Worm (Caenorhabditis elegans): ENCODE data around the gene R07B7.2.

Gene R07B7.2

DNA sequence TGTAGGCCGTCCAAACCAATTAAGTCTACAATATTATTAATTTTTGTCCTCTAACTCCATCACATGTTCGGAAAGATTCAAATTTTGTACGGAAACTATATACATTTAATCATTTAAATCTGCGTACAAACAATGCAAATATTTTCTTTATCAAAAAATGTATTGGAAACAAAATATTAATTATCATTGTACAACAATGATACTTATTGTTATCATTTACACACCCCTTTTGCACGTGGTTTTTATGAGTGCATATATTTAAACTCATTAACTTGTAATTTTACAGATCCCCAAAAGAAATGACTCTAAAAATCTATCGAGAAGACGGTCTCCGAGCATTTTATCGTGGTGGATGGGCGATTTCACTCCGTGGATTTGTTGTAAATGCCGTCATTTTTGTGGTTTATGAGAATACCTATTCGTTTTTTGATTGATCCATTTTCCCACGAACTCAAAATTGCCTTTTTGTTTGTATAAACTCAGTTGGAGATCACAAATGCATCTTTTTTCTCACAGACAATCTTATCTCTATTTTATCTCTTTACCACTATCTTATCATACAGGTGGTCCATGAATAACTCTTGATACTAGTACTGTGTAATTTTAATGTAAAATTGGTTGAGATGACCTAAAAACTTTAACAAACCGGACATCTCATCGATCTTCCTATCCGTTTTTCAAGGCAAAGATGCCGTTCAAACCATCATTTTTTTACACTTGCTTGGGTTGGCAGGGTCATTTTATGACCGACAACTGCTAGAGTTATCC lies 26.5 kb upstream of the R07B7.2 start:
- TF ChIP-seq D2030.7 (GFP tag; IDR thresholded peaks at IDR 0.05) (no peak), egl-44 (GFP tag; IDR thresholded peaks at IDR 0.05) (no peak), ztf-6 (GFP tag; IDR thresholded peaks at IDR 0.05) (no peak), C06A6.2 (GFP tag; conservative IDR thresholded peaks at IDR 0.05) (no peak), pbrm-1 (GFP tag; IDR thresholded peaks at IDR 0.05) (no peak), ekl-4 (GFP tag; IDR thresholded peaks at IDR 0.05) (no peak), lin-54 (GFP tag; optimal IDR thresholded peaks at IDR 0.05) (no peak), ets-4 (GFP tag; optimal IDR thresholded peaks at IDR 0.05) (no peak), Y53G8AR.9 (GFP tag; conservative IDR thresholded peaks at IDR 0.05) (no peak), lsy-27 (tag; optimal IDR thresholded peaks at IDR 0.05; ENCODE audit: borderline replicate concordance, insufficient read depth) (no peak), aptf-3 (GFP tag; IDR thresholded peaks at IDR 0.05) (no peak), hmg-1.2 (GFP tag; IDR thresholded peaks at IDR 0.05) (no peak), repo-1 (tag; optimal IDR thresholded peaks at IDR 0.05) (no peak), madf-10 (tag; optimal IDR thresholded peaks at IDR 0.05) (no peak), ceh-79 (tag; optimal IDR thresholded peaks at IDR 0.05) (no peak), xnd-1 (tag; optimal IDR thresholded peaks at IDR 0.05) (no peak)

DNA sequence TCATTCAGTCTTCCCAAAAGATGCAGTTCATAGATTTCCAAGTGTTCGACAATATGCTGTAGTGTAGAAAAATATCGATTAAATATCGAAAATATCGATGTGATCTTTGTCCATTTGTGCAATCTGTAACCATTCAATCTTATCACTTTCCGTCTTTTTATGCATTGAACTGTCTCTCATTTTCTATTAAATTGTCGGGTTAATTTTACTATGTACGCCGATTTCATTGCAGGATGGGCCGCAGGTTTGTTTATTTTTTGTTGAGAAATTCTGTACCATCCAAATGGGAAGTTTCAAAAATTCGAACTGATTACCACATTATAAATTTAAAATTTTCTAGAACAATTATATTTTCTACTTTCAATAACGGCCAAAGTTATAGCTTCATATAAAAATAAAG lies 24.7 kb upstream of the R07B7.2 start, which contains the start of gene R07B7.8:
Gene R07B7.8, minus strand, starts transcription at position 101 of the 400 bp plus-strand sequence.
- no peak for TF ChIP-seq nhr-179 (tag; optimal IDR thresholded peaks at IDR 0.05)
- TF ChIP-seq lin-35 (GFP tag; optimal IDR thresholded peaks at IDR 0.05), result no peak
- TF ChIP-seq chd-7 (tag; optimal IDR thresholded peaks at IDR 0.05), result no peak
- TF ChIP-seq F22D6.2 (tag; optimal IDR thresholded peaks at IDR 0.05), result no peak
- TF ChIP-seq rcor-1 (GFP tag; IDR thresholded peaks at IDR 0.05), result no peak
- no peak for TF ChIP-seq ceh-91 (GFP tag; IDR thresholded peaks at IDR 0.05)
- TF ChIP-seq athp-1 (tag; optimal IDR thresholded peaks at IDR 0.05), result no peak
- no peak for TF ChIP-seq F57A8.1 (GFP tag; optimal IDR thresholded peaks at IDR 0.05)
- no peak for TF ChIP-seq aptf-3 (GFP tag; IDR thresholded peaks at IDR 0.05)
- no peak for TF ChIP-seq lsy-27 (tag; optimal IDR thresholded peaks at IDR 0.05; ENCODE audit: borderline replicate concordance, insufficient read depth)
- no peak for TF ChIP-seq hmg-20 (GFP tag; IDR thresholded peaks at IDR 0.05)
- no peak for TF ChIP-seq B0035.1 (tag; optimal IDR thresholded peaks at IDR 0.05)
- TF ChIP-seq cebp-2 (GFP tag; IDR thresholded peaks at IDR 0.05), result no peak
- TF ChIP-seq attf-3 (GFP tag; conservative IDR thresholded peaks at IDR 0.05), result no peak
- TF ChIP-seq F55B11.4 (tag; optimal IDR thresholded peaks at IDR 0.05; ENCODE audit: borderline replicate concordance, insufficient read depth), result no peak
- TF ChIP-seq nhr-80 (tag; optimal IDR thresholded peaks at IDR 0.05), result no peak

DNA sequence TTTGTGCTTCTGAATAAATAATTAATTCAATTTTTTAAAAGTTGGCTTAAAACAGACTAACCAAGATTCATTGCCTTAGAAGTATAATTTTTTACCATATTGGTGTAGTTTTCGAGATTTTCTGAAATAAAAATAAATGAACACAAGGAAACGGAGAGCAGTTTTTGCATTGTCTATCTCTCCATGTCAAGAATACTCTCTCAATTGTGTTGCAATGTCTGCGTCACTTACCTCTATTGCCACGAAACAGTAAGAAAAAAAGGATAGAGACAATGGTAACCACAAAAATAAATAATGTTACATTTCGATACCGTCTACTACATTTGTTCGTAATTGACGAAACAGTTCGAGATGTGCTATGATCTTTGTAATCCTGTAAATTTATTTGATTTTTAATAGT lies 23.4 kb upstream of the R07B7.2 start, which contains the start of gene R07B7.10:
Gene R07B7.10, plus strand, starts transcription at position 285 of the 400 bp plus-strand sequence.
- TF ChIP-seq hmg-1.2 (GFP tag; IDR thresholded peaks at IDR 0.05) (peak; percentile 75; the same call in 1 of the 2 replicates), ztf-6 (GFP tag; IDR thresholded peaks at IDR 0.05) (no peak)

DNA sequence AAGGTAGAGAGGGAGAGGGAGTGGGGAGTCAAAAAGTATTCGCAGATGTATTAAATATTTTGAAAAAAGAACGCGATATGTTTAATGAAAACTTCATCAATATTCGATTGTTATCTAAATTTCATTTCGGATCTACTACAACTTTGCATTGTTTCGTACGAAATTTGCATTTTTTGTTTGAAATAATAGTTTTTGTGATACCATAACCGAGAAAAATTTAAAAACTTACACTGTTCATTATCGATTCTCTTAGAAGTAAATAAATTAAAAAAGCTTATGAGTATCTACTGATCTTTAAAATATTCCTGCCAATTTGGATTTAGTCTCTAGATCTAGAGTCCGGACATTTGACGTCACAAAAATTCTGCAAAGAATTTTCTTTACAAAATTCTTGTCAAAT lies 20.7 kb upstream of the R07B7.2 start, which contains the start of gene R07B7.9:
Gene R07B7.9, minus strand, starts transcription at position 101 of the 400 bp plus-strand sequence.
- TF ChIP-seq cebp-1 (GFP tag; IDR thresholded peaks at IDR 0.05), result no peak
- TF ChIP-seq cebp-1 (tag; optimal IDR thresholded peaks at IDR 0.05), result no peak
- no peak for TF ChIP-seq lin-26 (GFP tag; IDR thresholded peaks at IDR 0.05)
- no peak for TF ChIP-seq hlh-26 (GFP tag; conservative IDR thresholded peaks at IDR 0.05)
- no peak for TF ChIP-seq hlh-12 (tag; optimal IDR thresholded peaks at IDR 0.05)
- no peak for TF ChIP-seq gei-17 (GFP tag; optimal IDR thresholded peaks at IDR 0.05)
- TF ChIP-seq nhr-80 (tag; optimal IDR thresholded peaks at IDR 0.05), result no peak
- TF ChIP-seq snpc-3.4 (tag; optimal IDR thresholded peaks at IDR 0.05), result no peak
- no peak for TF ChIP-seq repo-1 (tag; optimal IDR thresholded peaks at IDR 0.05)
- no peak for TF ChIP-seq mel-28 (tag; optimal IDR thresholded peaks at IDR 0.05; ENCODE audit: borderline replicate concordance)
